Worm (Caenorhabditis elegans): ENCODE measurements around the gene cav-1.

Gene cav-1

DNA sequence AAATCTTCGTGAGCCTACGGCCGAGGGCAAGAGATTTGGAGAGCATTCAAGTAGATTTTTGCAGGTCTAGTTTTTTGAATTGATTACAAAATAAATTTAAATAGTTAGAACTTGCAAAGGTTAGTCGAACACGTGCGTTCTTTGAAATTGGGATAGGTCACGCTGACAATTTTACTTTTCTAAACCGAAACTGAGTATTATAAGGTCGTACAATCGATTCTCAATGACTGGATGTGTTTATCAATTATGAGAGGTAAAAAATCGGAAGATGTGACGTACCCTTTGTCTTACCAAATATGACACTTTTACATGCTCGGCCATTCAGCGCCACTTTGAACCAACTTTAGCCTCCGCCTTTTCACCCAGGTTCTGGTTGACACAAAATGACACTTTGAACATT lies 25.5 kb upstream of the cav-1 start, which contains the start of gene C28D4.5:
TSS of gene C28D4.5 (minus strand) at position 101 of the 400 bp plus-strand sequence.
- no peak for TF ChIP-seq tbx-37 (GFP tag; conservative IDR thresholded peaks at IDR 0.05)

DNA sequence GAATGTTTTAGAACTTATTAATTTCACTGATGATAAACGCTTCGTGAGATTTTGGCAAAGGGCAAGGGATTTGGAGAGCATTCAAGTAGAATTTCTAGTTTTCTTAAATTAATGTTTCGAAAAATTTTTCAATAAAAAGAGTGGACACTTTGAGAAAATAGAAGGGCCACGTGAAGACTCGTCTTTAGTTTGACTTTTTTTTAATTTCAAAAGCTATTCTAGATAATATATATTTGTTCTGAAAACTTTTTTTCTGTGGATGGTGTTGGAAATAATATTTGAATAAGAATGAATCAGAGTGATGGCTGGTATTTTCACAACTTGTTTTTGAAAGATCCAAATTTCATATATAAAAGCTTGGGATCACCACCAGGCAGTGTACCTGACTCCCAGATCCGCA lies 24.0 kb upstream of the cav-1 start, which contains the start of gene C28D4.8:
TSS of gene C28D4.8 (minus strand) at position 101 of the 400 bp plus-strand sequence.
- no peak for TF ChIP-seq F13C5.2 (tag; optimal IDR thresholded peaks at IDR 0.05)
- no peak for TF ChIP-seq flt-1 (GFP tag; IDR thresholded peaks at IDR 0.05)
- TF ChIP-seq hmbx-1 (tag; optimal IDR thresholded peaks at IDR 0.05) = no peak
- no peak for TF ChIP-seq ets-7 (tag; optimal IDR thresholded peaks at IDR 0.05)
- TF ChIP-seq ceh-36 (tag; optimal IDR thresholded peaks at IDR 0.05) = no peak
- no peak for TF ChIP-seq hnd-1 (tag; optimal IDR thresholded peaks at IDR 0.05)
- no peak for TF ChIP-seq hmg-4 (GFP tag; optimal IDR thresholded peaks at IDR 0.05)
- TF ChIP-seq tbx-37 (GFP tag; conservative IDR thresholded peaks at IDR 0.05) = no peak
- TF ChIP-seq tra-4 (tag; optimal IDR thresholded peaks at IDR 0.05) = no peak
- no peak for TF ChIP-seq ceh-13 (GFP tag; optimal IDR thresholded peaks at IDR 0.05)
- no peak for TF ChIP-seq B0310.2 (tag; optimal IDR thresholded peaks at IDR 0.05)
- TF ChIP-seq scrt-1 (GFP tag; IDR thresholded peaks at IDR 0.05) = no peak
- TF ChIP-seq ama-1 (optimal IDR thresholded peaks at IDR 0.05) = no peak
- no peak for TF ChIP-seq tbx-11 (GFP tag; IDR thresholded peaks at IDR 0.05)
- TF ChIP-seq pes-1 (GFP tag; IDR thresholded peaks at IDR 0.05) = no peak
- TF ChIP-seq sea-1 (GFP tag; conservative IDR thresholded peaks at IDR 0.05) = no peak
- no peak for TF ChIP-seq aly-1 (tag; optimal IDR thresholded peaks at IDR 0.05)

DNA sequence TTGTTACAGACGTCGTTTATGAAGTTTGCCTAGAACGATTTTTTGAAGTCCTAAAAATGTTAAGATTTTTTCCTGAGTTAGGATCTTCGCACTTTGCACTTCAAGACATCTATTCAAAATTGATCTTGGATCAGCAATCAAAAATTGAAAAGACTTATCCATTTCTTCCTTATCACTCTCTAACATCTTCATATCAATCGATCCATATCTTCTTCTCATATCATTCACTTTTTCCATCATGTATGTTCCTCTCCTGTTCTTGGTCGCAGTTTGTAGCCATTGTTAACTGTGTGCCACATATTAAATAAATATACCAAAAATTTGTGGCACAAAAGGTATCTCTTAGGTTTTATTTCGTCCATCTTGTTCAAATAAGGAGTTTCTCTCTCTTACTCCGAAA lies 16.6 kb upstream of the cav-1 start:
- TF ChIP-seq aly-1 (tag; optimal IDR thresholded peaks at IDR 0.05) = no peak
- no peak for TF ChIP-seq F13C5.2 (tag; optimal IDR thresholded peaks at IDR 0.05)
- no peak for TF ChIP-seq ceh-13 (GFP tag; optimal IDR thresholded peaks at IDR 0.05)
- no peak for TF ChIP-seq scrt-1 (GFP tag; IDR thresholded peaks at IDR 0.05)
- no peak for TF ChIP-seq pes-1 (GFP tag; IDR thresholded peaks at IDR 0.05)
- TF ChIP-seq flt-1 (GFP tag; IDR thresholded peaks at IDR 0.05) = no peak
- TF ChIP-seq tra-4 (tag; optimal IDR thresholded peaks at IDR 0.05) = no peak
- no peak for TF ChIP-seq sea-1 (GFP tag; conservative IDR thresholded peaks at IDR 0.05)
- no peak for TF ChIP-seq tbx-11 (GFP tag; IDR thresholded peaks at IDR 0.05)
- no peak for TF ChIP-seq hmbx-1 (tag; optimal IDR thresholded peaks at IDR 0.05)
- no peak for TF ChIP-seq tbx-37 (GFP tag; conservative IDR thresholded peaks at IDR 0.05)
- no peak for TF ChIP-seq ama-1 (optimal IDR thresholded peaks at IDR 0.05)
- no peak for TF ChIP-seq hnd-1 (tag; optimal IDR thresholded peaks at IDR 0.05)
- TF ChIP-seq ets-7 (tag; optimal IDR thresholded peaks at IDR 0.05) = no peak
- no peak for TF ChIP-seq B0310.2 (tag; optimal IDR thresholded peaks at IDR 0.05)
- no peak for TF ChIP-seq hmg-4 (GFP tag; optimal IDR thresholded peaks at IDR 0.05)

DNA sequence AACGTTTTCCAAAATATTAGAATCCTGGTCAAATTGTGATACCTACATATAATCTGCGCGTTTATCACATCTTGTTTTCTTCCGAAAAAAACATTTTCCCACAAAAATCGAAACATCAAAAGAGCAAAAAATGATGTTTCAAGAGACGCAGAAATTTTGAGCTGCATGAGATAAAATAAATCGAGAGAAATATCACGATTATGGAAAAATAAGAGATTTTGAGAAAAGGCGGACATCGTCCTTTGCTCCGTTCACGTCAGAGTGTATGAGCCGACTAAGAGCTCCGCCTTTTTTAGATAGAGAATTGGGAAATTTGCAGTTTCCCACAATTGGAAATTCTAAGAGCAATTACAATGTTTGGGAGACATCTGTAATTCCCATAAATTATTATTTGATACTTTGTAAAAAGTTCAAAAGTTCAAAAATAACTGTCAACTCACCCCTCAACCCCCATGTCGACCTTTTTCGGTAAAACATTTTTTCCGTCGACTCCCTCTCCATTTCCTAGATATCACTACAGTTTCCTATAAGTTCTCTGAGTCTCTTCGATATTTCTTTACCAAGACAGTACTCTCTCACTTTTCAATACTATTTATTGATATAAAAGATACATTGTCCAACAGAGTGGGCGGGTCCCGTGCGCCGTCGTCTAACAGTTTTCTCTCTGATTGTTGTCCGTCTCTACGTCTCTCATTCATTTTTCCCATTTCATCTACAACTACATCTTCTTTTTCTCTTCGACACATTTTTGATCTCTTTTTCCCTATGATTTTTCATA lies 15.5 kb upstream of the cav-1 start:
- TF ChIP-seq hmbx-1 (tag; optimal IDR thresholded peaks at IDR 0.05) (no peak), hmg-4 (GFP tag; optimal IDR thresholded peaks at IDR 0.05) (no peak), F13C5.2 (tag; optimal IDR thresholded peaks at IDR 0.05) (no peak), tra-4 (tag; optimal IDR thresholded peaks at IDR 0.05) (no peak), B0310.2 (tag; optimal IDR thresholded peaks at IDR 0.05) (no peak), tbx-11 (GFP tag; IDR thresholded peaks at IDR 0.05) (no peak), aly-1 (tag; optimal IDR thresholded peaks at IDR 0.05) (no peak), flt-1 (GFP tag; IDR thresholded peaks at IDR 0.05) (no peak), ets-7 (tag; optimal IDR thresholded peaks at IDR 0.05) (no peak), ceh-13 (GFP tag; optimal IDR thresholded peaks at IDR 0.05) (no peak), ceh-36 (tag; optimal IDR thresholded peaks at IDR 0.05) (no peak), tbx-37 (GFP tag; conservative IDR thresholded peaks at IDR 0.05) (no peak), scrt-1 (GFP tag; IDR thresholded peaks at IDR 0.05) (no peak), hnd-1 (tag; optimal IDR thresholded peaks at IDR 0.05) (no peak), pes-1 (GFP tag; IDR thresholded peaks at IDR 0.05) (no peak), ama-1 (optimal IDR thresholded peaks at IDR 0.05) (no peak)

DNA sequence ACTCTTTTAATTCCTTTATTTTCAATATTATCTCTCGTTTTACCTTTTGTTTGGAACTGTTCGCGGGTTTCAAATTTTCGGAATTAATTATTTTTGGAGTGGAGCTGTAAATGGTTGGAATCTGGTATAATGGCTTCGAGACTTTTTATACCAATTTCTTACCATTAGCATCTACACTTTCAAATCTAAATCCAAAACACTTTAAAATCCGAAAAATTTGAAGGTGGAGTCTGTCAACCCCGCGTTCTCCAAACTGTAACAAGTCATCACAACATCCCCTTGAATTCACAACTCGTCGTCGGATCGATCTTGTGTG lies 14.9 kb upstream of the cav-1 start, which contains the start of gene nhr-97:
TSS of gene nhr-97 (plus strand) at position 217 of the 316 bp plus-strand sequence.
- TF ChIP-seq ets-7 (tag; optimal IDR thresholded peaks at IDR 0.05) (no peak), scrt-1 (GFP tag; IDR thresholded peaks at IDR 0.05) (no peak), hmg-4 (GFP tag; optimal IDR thresholded peaks at IDR 0.05) (no peak), pes-1 (GFP tag; IDR thresholded peaks at IDR 0.05) (no peak), hnd-1 (tag; optimal IDR thresholded peaks at IDR 0.05) (no peak), tbx-37 (GFP tag; conservative IDR thresholded peaks at IDR 0.05) (no peak)

DNA sequence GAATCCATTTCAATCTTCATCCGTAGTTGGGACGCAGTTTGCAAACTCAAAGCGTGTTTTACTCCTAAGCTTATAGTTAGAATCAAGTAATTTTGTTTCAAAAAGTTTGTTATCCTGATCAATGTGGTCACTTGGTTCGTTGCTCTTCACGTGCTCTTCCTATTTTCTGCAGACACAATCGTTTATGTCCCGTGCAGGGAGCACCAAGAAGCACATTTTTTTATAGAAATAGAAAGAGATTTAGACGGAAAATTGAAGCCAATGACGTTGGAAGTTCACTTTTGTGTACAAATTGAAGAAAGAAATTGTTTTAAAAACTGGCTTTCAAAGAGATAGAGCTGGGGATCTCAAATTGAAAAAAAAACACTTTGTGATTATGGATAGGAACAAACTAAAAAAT lies 10.6 kb upstream of the cav-1 start:
- no peak for TF ChIP-seq F13C5.2 (tag; optimal IDR thresholded peaks at IDR 0.05)
- no peak for TF ChIP-seq scrt-1 (GFP tag; IDR thresholded peaks at IDR 0.05)
- no peak for TF ChIP-seq ceh-36 (tag; optimal IDR thresholded peaks at IDR 0.05)
- no peak for TF ChIP-seq ets-7 (tag; optimal IDR thresholded peaks at IDR 0.05)
- no peak for TF ChIP-seq tra-4 (tag; optimal IDR thresholded peaks at IDR 0.05)
- TF ChIP-seq hnd-1 (tag; optimal IDR thresholded peaks at IDR 0.05) = no peak
- no peak for TF ChIP-seq hmg-4 (GFP tag; optimal IDR thresholded peaks at IDR 0.05)
- TF ChIP-seq hmbx-1 (tag; optimal IDR thresholded peaks at IDR 0.05) = no peak
- no peak for TF ChIP-seq ama-1 (optimal IDR thresholded peaks at IDR 0.05)
- TF ChIP-seq sea-1 (GFP tag; conservative IDR thresholded peaks at IDR 0.05) = no peak
- no peak for TF ChIP-seq flt-1 (GFP tag; IDR thresholded peaks at IDR 0.05)
- no peak for TF ChIP-seq tbx-37 (GFP tag; conservative IDR thresholded peaks at IDR 0.05)
- no peak for TF ChIP-seq ceh-13 (GFP tag; optimal IDR thresholded peaks at IDR 0.05)
- TF ChIP-seq pes-1 (GFP tag; IDR thresholded peaks at IDR 0.05) = no peak
- no peak for TF ChIP-seq tbx-11 (GFP tag; IDR thresholded peaks at IDR 0.05)
- no peak for TF ChIP-seq B0310.2 (tag; optimal IDR thresholded peaks at IDR 0.05)
- TF ChIP-seq aly-1 (tag; optimal IDR thresholded peaks at IDR 0.05) = no peak

DNA sequence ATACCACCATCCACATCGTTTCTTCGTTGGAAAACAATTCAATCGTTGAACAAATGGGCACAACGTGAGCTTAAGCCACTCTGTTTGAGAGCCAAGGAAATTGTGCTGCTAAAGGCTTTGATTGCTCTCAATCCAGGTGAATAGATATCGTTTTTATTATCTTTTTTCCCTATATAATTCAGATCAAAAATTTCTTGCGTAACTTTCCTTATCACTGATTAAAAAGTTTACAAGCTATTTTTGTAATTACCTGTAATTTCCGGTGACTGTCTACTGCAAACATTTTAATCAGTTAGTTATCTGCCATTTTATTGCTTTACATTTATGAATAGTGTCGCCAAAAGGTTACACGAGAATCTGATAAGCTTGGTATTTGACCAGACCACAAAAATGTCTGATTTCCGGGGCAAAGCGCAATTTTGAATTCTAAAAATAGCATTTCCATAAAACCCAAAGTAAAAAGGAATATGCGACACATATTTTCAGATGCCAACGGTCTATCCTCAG lies 9.6 kb upstream of the cav-1 start:
- TF ChIP-seq ama-1 (optimal IDR thresholded peaks at IDR 0.05) (no peak), pes-1 (GFP tag; IDR thresholded peaks at IDR 0.05) (no peak), tra-4 (tag; optimal IDR thresholded peaks at IDR 0.05) (no peak), ceh-36 (tag; optimal IDR thresholded peaks at IDR 0.05) (no peak), B0310.2 (tag; optimal IDR thresholded peaks at IDR 0.05) (no peak), tbx-37 (GFP tag; conservative IDR thresholded peaks at IDR 0.05) (no peak)
